Worm (Caenorhabditis elegans): ENCODE measurements around the gene Y38F1A.2.

Gene Y38F1A.2

DNA sequence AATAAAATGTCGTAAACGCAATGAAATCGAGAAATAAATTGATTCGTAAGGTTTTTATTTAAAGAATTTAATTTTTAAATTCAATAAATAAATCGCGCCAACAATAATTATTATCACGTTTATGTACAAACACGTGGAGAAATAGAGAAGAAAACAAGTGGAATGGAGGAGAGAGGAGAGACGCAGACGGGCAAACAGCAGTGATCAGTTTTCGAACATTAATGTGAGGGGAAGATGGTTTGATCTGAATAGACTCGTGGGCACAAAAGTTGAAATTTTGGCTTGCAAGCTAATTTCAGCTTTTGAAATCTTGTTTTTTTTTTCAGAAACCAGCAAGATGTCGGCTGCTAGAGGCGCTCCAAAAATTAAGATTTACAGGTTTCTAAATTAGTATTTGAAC is 41.5 kb downstream of the Y38F1A.2 start, which contains the start of gene hphd-1:
Gene hphd-1, minus strand, starts transcription at position 323 of the 400 bp plus-strand sequence.
- no peak for TF ChIP-seq F37D6.2 (tag; optimal IDR thresholded peaks at IDR 0.05)
- TF ChIP-seq lin-1 (GFP tag; IDR thresholded peaks at IDR 0.05), result peak; percentile 46; the same call in 1 of the 2 replicates
- no peak for TF ChIP-seq nhr-41 (GFP tag; IDR thresholded peaks at IDR 0.05)
- no peak for TF ChIP-seq attf-4 (tag; optimal IDR thresholded peaks at IDR 0.05)
- TF ChIP-seq lim-7 (GFP tag; IDR thresholded peaks at IDR 0.05), result no peak
- peak; percentile 82 for TF ChIP-seq mxl-3 (GFP tag; optimal IDR thresholded peaks at IDR 0.05)
- no peak for TF ChIP-seq zip-11 (GFP tag; IDR thresholded peaks at IDR 0.05)
- no peak for TF ChIP-seq hmg-1.1 (GFP tag; IDR thresholded peaks at IDR 0.05)
- no peak for TF ChIP-seq gei-8 (GFP tag; optimal IDR thresholded peaks at IDR 0.05)
- peak; percentile 35 to 95 for TF ChIP-seq mdl-1 (tag; optimal IDR thresholded peaks at IDR 0.05)
- no peak for TF ChIP-seq zip-2 (tag; optimal IDR thresholded peaks at IDR 0.05)
- no peak for TF ChIP-seq Y48G9A.11 (GFP tag; IDR thresholded peaks at IDR 0.05)
- no peak for TF ChIP-seq daf-12 (tag; optimal IDR thresholded peaks at IDR 0.05)
- TF ChIP-seq dmd-9 (GFP tag; IDR thresholded peaks at IDR 0.05), result no peak
- TF ChIP-seq skn-1 (tag; optimal IDR thresholded peaks at IDR 0.05), result no peak
- TF ChIP-seq madf-5 (GFP tag; IDR thresholded peaks at IDR 0.05), result no peak
- no peak for TF ChIP-seq ceh-44 (GFP tag; IDR thresholded peaks at IDR 0.05)
- TF ChIP-seq F49E8.2 (tag; optimal IDR thresholded peaks at IDR 0.05; ENCODE audit: borderline replicate concordance), result no peak
- peak; percentile 48 for TF ChIP-seq nhr-102 (tag; optimal IDR thresholded peaks at IDR 0.05)
- TF ChIP-seq fkh-10 (GFP tag; optimal IDR thresholded peaks at IDR 0.05), result no peak
- no peak for TF ChIP-seq saeg-2 (GFP tag; IDR thresholded peaks at IDR 0.05)
- TF ChIP-seq unc-62 (GFP tag; optimal IDR thresholded peaks at IDR 0.05 in 1 of 2), result no peak
- TF ChIP-seq unc-62 (tag; optimal IDR thresholded peaks at IDR 0.05), result no peak
- TF ChIP-seq duxl-1 (tag; optimal IDR thresholded peaks at IDR 0.05; ENCODE audit: poor library complexity), result peak; percentile 61
- peak; percentile 83 for TF ChIP-seq nhr-10 (tag; optimal IDR thresholded peaks at IDR 0.05)
- no peak; the same call in 1 of the 2 replicates for TF ChIP-seq Y75B8A.6 (GFP tag; IDR thresholded peaks at IDR 0.05)
- no peak for TF ChIP-seq unc-39 (tag; optimal IDR thresholded peaks at IDR 0.05)
- TF ChIP-seq nhr-237 (tag; optimal IDR thresholded peaks at IDR 0.05), result no peak
- no peak for TF ChIP-seq nhr-76 (tag; optimal IDR thresholded peaks at IDR 0.05)
- no peak for TF ChIP-seq vab-7 (GFP tag; IDR thresholded peaks at IDR 0.05)
- no peak for TF ChIP-seq nhr-42 (GFP tag; IDR thresholded peaks at IDR 0.05)
- no peak for TF ChIP-seq nhr-6 (tag; optimal IDR thresholded peaks at IDR 0.05)
- peak; percentile 35; the same call in 1 of the 2 replicates for TF ChIP-seq tra-1 (GFP tag; IDR thresholded peaks at IDR 0.05)
- no peak for TF ChIP-seq T20F7.1 (GFP tag; optimal IDR thresholded peaks at IDR 0.05)
- TF ChIP-seq ctbp-1 (GFP tag; IDR thresholded peaks at IDR 0.05), result no peak
- peak; percentile 70 for TF ChIP-seq mep-1 (tag; optimal IDR thresholded peaks at IDR 0.05)
- TF ChIP-seq ceh-62 (tag; optimal IDR thresholded peaks at IDR 0.05), result no peak
- TF ChIP-seq dpl-1 (GFP tag; optimal IDR thresholded peaks at IDR 0.05), result peak; percentile 35
- peak; percentile 37 for TF ChIP-seq nhr-48 (tag; optimal IDR thresholded peaks at IDR 0.05)
- no peak for TF ChIP-seq nhr-11 (tag; optimal IDR thresholded peaks at IDR 0.05)
- TF ChIP-seq pqm-1 (tag; optimal IDR thresholded peaks at IDR 0.05), result no peak
- TF ChIP-seq egl-27 (tag; optimal IDR thresholded peaks at IDR 0.05), result no peak
- TF ChIP-seq pha-4 (GFP tag; IDR thresholded peaks at IDR 0.05), result no peak
- peak; percentile 56 for TF ChIP-seq pha-4 (tag; optimal IDR thresholded peaks at IDR 0.05)
- no peak for TF ChIP-seq sdz-12 (GFP tag; optimal IDR thresholded peaks at IDR 0.05)
- TF ChIP-seq nhr-77 (tag; optimal IDR thresholded peaks at IDR 0.05), result peak; percentile 59
- TF ChIP-seq cey-2 (tag; optimal IDR thresholded peaks at IDR 0.05; ENCODE audit: borderline replicate concordance, insufficient read depth), result no peak
- TF ChIP-seq madf-9 (GFP tag; conservative IDR thresholded peaks at IDR 0.05), result no peak
- TF ChIP-seq tag-97 (GFP tag; IDR thresholded peaks at IDR 0.05), result no peak
- TF ChIP-seq lin-15B (tag; optimal IDR thresholded peaks at IDR 0.05), result no peak
- no peak for TF ChIP-seq ceh-28 (tag; optimal IDR thresholded peaks at IDR 0.05)
- TF ChIP-seq ZK337.2 (GFP tag; IDR thresholded peaks at IDR 0.05), result no peak
- no peak for TF ChIP-seq ceh-20 (GFP tag; IDR thresholded peaks at IDR 0.05)
